Worm (Caenorhabditis elegans) whole organism, young adult: Measurements from ENCODE around the gene C42D8.9.

Experiments
- F55B11.4 ChIP-seq: sonication (generic microtip); optimal IDR thresholded peaks from 2 replicates; lab custom pipeline; 2016; ENCODE audit warnings: missing compliant biosample characterization, missing genetic modification characterization, borderline replicate concordance; ENCODE audit not compliant: insufficient read depth
- athp-1 ChIP-seq: sonication (generic microtip); optimal IDR thresholded peaks from 2 replicates; lab custom pipeline; 2017; ENCODE audit warnings: mild to moderate bottlenecking, missing genetic modification characterization, missing compliant biosample characterization
- gei-17 ChIP-seq: fragments of 200-800 bp; sonication (Bioruptor generic); optimal IDR thresholded peaks from 2 replicates; lab custom pipeline; 2018; ENCODE audit warnings: mild to moderate bottlenecking, missing genetic modification characterization, missing compliant biosample characterization
- madf-8 ChIP-seq: fragments of 200-800 bp; sonication (Bioruptor generic); conservative IDR thresholded peaks from 2 replicates; pipeline ENCODE4 v1.3.6; 2022; ENCODE audit warnings: missing genetic modification reagents, missing genetic modification characterization, missing compliant biosample characterization
- tbp1 ChIP-seq: fragments of 200-800 bp; sonication (Bioruptor generic); optimal IDR thresholded peaks from 2 replicates; lab custom pipeline; 2018; ENCODE audit warnings: mild to moderate bottlenecking, missing genetic modification characterization, missing compliant biosample characterization
- ztf-18 ChIP-seq: sonication (generic microtip); optimal IDR thresholded peaks from 2 replicates; lab custom pipeline; 2016; ENCODE audit warnings: missing genotype, mild to moderate bottlenecking, missing genetic modification characterization, missing compliant biosample characterization

DNA sequence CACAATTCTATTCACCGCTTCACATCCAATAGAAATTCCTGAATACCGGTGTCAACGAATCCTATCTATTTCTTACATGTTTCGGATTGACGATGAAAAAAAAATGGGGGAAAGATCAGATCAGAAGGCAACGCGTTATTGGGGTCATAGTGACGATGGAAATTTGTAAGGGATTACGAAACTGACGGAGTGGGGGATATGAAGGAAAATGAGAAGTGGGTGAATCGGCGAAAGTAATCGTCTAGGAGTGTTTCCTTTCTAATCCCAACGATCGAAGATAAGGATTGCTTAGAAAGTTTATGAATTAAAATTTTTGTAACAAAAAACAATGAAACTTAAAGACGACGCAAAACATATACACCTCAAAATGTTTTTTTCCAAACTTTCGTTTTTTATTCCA, 7.9 kb downstream of the C42D8.9 start:
- TF ChIP-seq gei-17 (GFP tag; lab: Kevin White, UChicago) (no peak), F55B11.4 (tag; lab: Kevin White, UChicago) (no peak), madf-8 (GFP tag; lab: Robert Waterston, UW) (no peak), athp-1 (tag; lab: Kevin White, UChicago) (no peak), ztf-18 (no peak), tbp1 (GFP tag; lab: Kevin White, UChicago) (no peak)
